Fruit fly (Drosophila melanogaster) S2 (cell line): Measurements from ENCODE around the gene a10.

ENCODE experiments used
- CG8478 ChIP-seq: fragments of >200 bp; optimal IDR thresholded peaks from 2 replicates; lab custom pipeline; 2018
- CTCF ChIP-seq, 2 experiments: fragments of >200 bp; optimal IDR thresholded peaks; 2 replicates each; lab custom pipeline; 2018

DNA sequence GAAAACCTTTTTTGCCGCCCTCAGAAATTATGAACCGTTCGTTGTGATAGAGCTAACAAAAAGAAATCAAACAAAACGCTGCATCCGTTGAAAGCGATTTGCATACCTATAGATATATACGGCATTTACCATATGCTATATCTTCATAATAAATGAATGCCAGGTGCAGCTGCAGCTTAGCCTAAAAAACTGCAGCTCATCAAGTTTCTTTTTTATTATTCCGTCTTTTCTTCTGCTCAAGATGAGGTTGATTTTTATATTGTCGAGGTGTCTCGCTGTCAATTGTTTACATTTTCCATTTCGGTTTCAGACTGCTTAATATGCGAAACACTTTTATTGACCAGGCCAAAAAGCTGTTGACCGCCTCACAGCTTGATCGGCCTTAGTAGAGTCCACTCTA is 45.1 kb downstream of the a10 start:
- TF ChIP-seq CTCF (optimal IDR thresholded peaks at IDR 0.05; lab: Kevin White, UChicago) (no peak), CG8478 (no peak)
